Fruit fly (Drosophila melanogaster): ENCODE results near the gene Jon74E.
A peak's percentile ranks its signal among the peaks of the same experiment; 100 is the strongest.

The Jon74E gene

dm6 chr3L:17513893-17514616, 34.9 kb downstream of the Jon74E start, which contains the start of the genes U4-U6-60K and CG7564 (continued):
- TF ChIP-seq fd64A (GFP tag; optimal IDR thresholded peaks at IDR 0.05) = no peak
- TF ChIP-seq E2f2 (GFP tag; IDR thresholded peaks at IDR 0.05) = no peak
- no peak for TF ChIP-seq CG2889 (GFP tag; IDR thresholded peaks at IDR 0.05)
- peak; percentile 53 for TF ChIP-seq Antp (GFP tag; optimal IDR thresholded peaks at IDR 0.05)
- peak; percentile 78 for TF ChIP-seq CG9727 (GFP tag; optimal IDR thresholded peaks at IDR 0.05)
- peak; percentile 61 for TF ChIP-seq hkb (optimal IDR thresholded peaks at IDR 0.05)
- no peak for TF ChIP-seq hkb (GFP tag; IDR thresholded peaks at IDR 0.05)
- no peak for TF ChIP-seq Ada2b (GFP tag; IDR thresholded peaks at IDR 0.05)
- peak; percentile 76 for TF ChIP-seq CG32532 (GFP tag; IDR thresholded peaks at IDR 0.05)
- peak; percentile 60 for TF ChIP-seq CG10654 (GFP tag; optimal IDR thresholded peaks at IDR 0.05)
- peak; percentile 44 for TF ChIP-seq CG1603 (tag; optimal IDR thresholded peaks at IDR 0.05)
- TF ChIP-seq dimm (GFP tag; IDR thresholded peaks at IDR 0.05) = no peak
- no peak for TF ChIP-seq E2f1 (GFP tag; IDR thresholded peaks at IDR 0.05)
- TF ChIP-seq CG32767 (GFP tag; IDR thresholded peaks at IDR 0.05) = no peak
- TF ChIP-seq mirr (GFP tag; optimal IDR thresholded peaks at IDR 0.05) = no peak
- peak; percentile 42 for TF ChIP-seq CG11085 (GFP tag; IDR thresholded peaks at IDR 0.05)
- no peak for TF ChIP-seq br (optimal IDR thresholded peaks at IDR 0.05)
- no peak for TF ChIP-seq sima (GFP tag; optimal IDR thresholded peaks at IDR 0.05)
- TF ChIP-seq Bdp1 (GFP tag; optimal IDR thresholded peaks at IDR 0.05) = peak; percentile 64
- peak; percentile 25 for TF ChIP-seq exex (tag; optimal IDR thresholded peaks at IDR 0.05)
- peak; percentile 98 for TF ChIP-seq vnd (GFP tag; IDR thresholded peaks at IDR 0.05; ENCODE audit: partially characterized antibody)
- peak; percentile 65; the same call in 2 of the 3 replicates for TF ChIP-seq z (GFP tag; IDR thresholded peaks at IDR 0.05)
- peak; percentile 53 for TF ChIP-seq CG30431 (GFP tag; optimal IDR thresholded peaks at IDR 0.05)
- TF ChIP-seq CG7839 (tag; optimal IDR thresholded peaks at IDR 0.05) = peak; percentile 60
- TF ChIP-seq CG15011 (GFP tag; optimal IDR thresholded peaks at IDR 0.05) = peak; percentile 42
- TF ChIP-seq Dfd (GFP tag; optimal IDR thresholded peaks at IDR 0.05) = no peak
- peak; percentile 53 for TF ChIP-seq CG3281 (GFP tag; optimal IDR thresholded peaks at IDR 0.05)
- TF ChIP-seq Dip3 (GFP tag; optimal IDR thresholded peaks at IDR 0.05) = peak; percentile 53
- TF ChIP-seq chn (GFP tag; optimal IDR thresholded peaks at IDR 0.05) = peak; percentile 63
- TF ChIP-seq CG2678 (tag; optimal IDR thresholded peaks at IDR 0.05) = peak; percentile 63
- TF ChIP-seq Bteb2 (GFP tag; optimal IDR thresholded peaks at IDR 0.05) = peak; percentile 12
- TF ChIP-seq tin (GFP tag; optimal IDR thresholded peaks at IDR 0.05) = peak; percentile 71
- TF ChIP-seq CG8359 (GFP tag; optimal IDR thresholded peaks at IDR 0.05; ENCODE audit: borderline replicate concordance) = no peak
- no peak for TF ChIP-seq rib (GFP tag; IDR thresholded peaks at IDR 0.05)
- no peak for TF ChIP-seq CG12236 (GFP tag; optimal IDR thresholded peaks at IDR 0.05)
- TF ChIP-seq gfzf (GFP tag; optimal IDR thresholded peaks at IDR 0.05) = peak; percentile 4
- TF ChIP-seq dmrt99B (tag; optimal IDR thresholded peaks at IDR 0.05) = no peak
- no peak for TF ChIP-seq Ravus (GFP tag; IDR thresholded peaks at IDR 0.05)
- peak; percentile 54 for TF ChIP-seq CG18262 (tag; optimal IDR thresholded peaks at IDR 0.05)
- peak; percentile 45 for TF ChIP-seq CG1792 (GFP tag; optimal IDR thresholded peaks at IDR 0.05)
- TF ChIP-seq ind (GFP tag; optimal IDR thresholded peaks at IDR 0.05) = peak; percentile 67
- peak; percentile 14 for TF ChIP-seq CG3163 (GFP tag; optimal IDR thresholded peaks at IDR 0.05)
- peak; percentile 19; the same call in 1 of the 3 replicates for TF ChIP-seq ken (GFP tag; IDR thresholded peaks at IDR 0.05)
- TF ChIP-seq CG30403 (GFP tag; optimal IDR thresholded peaks at IDR 0.05) = peak; percentile 85
- TF ChIP-seq CG6272 (GFP tag; IDR thresholded peaks at IDR 0.05) = peak; percentile 41; the same call in 1 of the 2 replicates
- TF ChIP-seq chinmo (GFP tag; IDR thresholded peaks at IDR 0.05; ENCODE audit: partially characterized antibody) = peak; percentile 92; the same call in 3 of the 4 replicates
- no peak for TF ChIP-seq CG7745 (tag; optimal IDR thresholded peaks at IDR 0.05)
- no peak for TF ChIP-seq Drgx (GFP tag; IDR thresholded peaks at IDR 0.05)
- peak; percentile 5 for TF ChIP-seq shn (GFP tag; optimal IDR thresholded peaks at IDR 0.05)
- TF ChIP-seq bab2 (GFP tag; optimal IDR thresholded peaks at IDR 0.05) = no peak
- TF ChIP-seq MBD-R2 (GFP tag; IDR thresholded peaks at IDR 0.05) = 0 out of 2 replicates have a peak, but pooled peaks have one; percentile 27
